Worm (Caenorhabditis elegans) whole organism, mixed stage, embryonic: ENCODE data around the gene arid-1.

ENCODE experiments used
- M03D4.4 ChIP-seq: sonication (generic microtip); optimal IDR thresholded peaks from 2 replicates; lab custom pipeline; 2017; ENCODE audit warnings: mild to moderate bottlenecking, missing genetic modification characterization, missing compliant biosample characterization
- ceh-43 ChIP-seq: fragments of 200-800 bp; sonication (Bioruptor generic); optimal IDR thresholded peaks from 2 replicates; lab custom pipeline; 2018; ENCODE audit warnings: mild to moderate bottlenecking, missing genetic modification characterization, moderate library complexity, missing compliant biosample characterization
- drap-1 ChIP-seq: fragments of 200-800 bp; sonication (Bioruptor generic); optimal IDR thresholded peaks from 3 replicates; lab custom pipeline; 2018; ENCODE audit warnings: mild to moderate bottlenecking, missing genetic modification characterization, missing compliant biosample characterization
- lin-13 ChIP-seq: fragments of 150-350 bp; optimal IDR thresholded peaks from 2 replicates; lab custom pipeline; 2014; ENCODE audit warnings: missing biosample characterization, missing genetic modification characterization
- unc-39 ChIP-seq: fragments of 150-350 bp; optimal IDR thresholded peaks from 2 replicates; lab custom pipeline; 2014; ENCODE audit warnings: missing biosample characterization, missing genetic modification characterization
- unc-62 ChIP-seq: fragments of 150-350 bp; optimal IDR thresholded peaks from 2 replicates; lab custom pipeline; 2014; ENCODE audit warnings: missing biosample characterization, missing genetic modification reagents, missing genetic modification characterization
- ztf-11 ChIP-seq: fragments of 150-350 bp; optimal IDR thresholded peaks from 2 replicates; lab custom pipeline; 2014; ENCODE audit warnings: missing biosample characterization, missing genetic modification characterization

- TF ChIP-seq unc-39 (tag; lab: Kevin White, UChicago), result no peak
- no peak for TF ChIP-seq drap-1 (GFP tag; lab: Kevin White, UChicago)
- TF ChIP-seq M03D4.4 (tag; lab: Kevin White, UChicago), result peak; percentile 5
- TF ChIP-seq ceh-43 (GFP tag; lab: Kevin White, UChicago), result no peak
- TF ChIP-seq unc-62 (GFP tag; lab: Kevin White, UChicago), result no peak
- no peak for TF ChIP-seq ztf-11 (tag; lab: Kevin White, UChicago)
- TF ChIP-seq lin-13, result no peak
Observed at ce11 chrV:173437-173836, 12.5 kb upstream of the arid-1 start.
